Fruit fly (Drosophila melanogaster) whole organism, embryonic: Measurements from ENCODE around the gene CG9297.

Source experiments
- Adf1 ChIP-seq: fragments of 200-800 bp; sonication (Bioruptor generic); IDR thresholded peaks from 2 replicates; pipeline ENCODE4 v1.3.6; 2022; ENCODE audit warnings: missing biosample characterization, missing genetic modification characterization
- Bteb2 ChIP-seq: fragments of 200-800 bp; sonication (Bioruptor generic); optimal IDR thresholded peaks from 2 replicates; lab custom pipeline; 2016; ENCODE audit warnings: missing biosample characterization, missing genetic modification characterization
- CG1024 ChIP-seq: fragments of 200-800 bp; sonication (Bioruptor generic); IDR thresholded peaks from 2 replicates; pipeline ENCODE4 v1.3.6; 2022; ENCODE audit warnings: missing biosample characterization, missing genetic modification characterization
- CG12744 ChIP-seq: fragments of 200-800 bp; sonication (Bioruptor generic); optimal IDR thresholded peaks from 2 replicates; lab custom pipeline; 2016; ENCODE audit warnings: missing biosample characterization, missing genetic modification characterization
- CG13296 ChIP-seq: fragments of 200-800 bp; sonication (Bioruptor generic); optimal IDR thresholded peaks from 3 replicates; lab custom pipeline; 2018; ENCODE audit warnings: missing biosample characterization, mild to moderate bottlenecking, missing genetic modification characterization
- CG15011 ChIP-seq: fragments of 200-800 bp; sonication (Bioruptor generic); optimal IDR thresholded peaks from 3 replicates; lab custom pipeline; 2018; ENCODE audit warnings: missing biosample characterization, mild to moderate bottlenecking, missing genetic modification characterization
- CG2129 ChIP-seq: fragments of 200-800 bp; sonication (Bioruptor generic); IDR thresholded peaks from 2 replicates; pipeline ENCODE4 v1.3.6; 2022; ENCODE audit warnings: missing biosample characterization, missing genetic modification characterization; ENCODE audit not compliant: partially characterized antibody
- CG2678 ChIP-seq: fragments of 200-800 bp; sonication (Bioruptor generic); optimal IDR thresholded peaks from 3 replicates; lab custom pipeline; 2019; ENCODE audit warnings: missing biosample characterization, mild to moderate bottlenecking, missing genetic modification characterization, moderate library complexity
- CG3281 ChIP-seq: fragments of 200-800 bp; sonication (Bioruptor generic); optimal IDR thresholded peaks from 3 replicates; lab custom pipeline; 2017; ENCODE audit warnings: missing biosample characterization, mild to moderate bottlenecking, missing genetic modification characterization
- CG3838 ChIP-seq: fragments of 200-800 bp; sonication (Bioruptor generic); optimal IDR thresholded peaks from 3 replicates; lab custom pipeline; 2016; ENCODE audit warnings: missing biosample characterization, missing genetic modification characterization
- CG42726 ChIP-seq: fragments of 200-800 bp; sonication (Bioruptor generic); IDR thresholded peaks from 2 replicates; pipeline ENCODE4 v1.3.6; 2022; ENCODE audit warnings: missing biosample characterization, missing genetic modification characterization; ENCODE audit not compliant: partially characterized antibody
- CG7357 ChIP-seq: fragments of 200-800 bp; sonication (Bioruptor generic); IDR thresholded peaks from 3 replicates; pipeline ENCODE4 v1.3.6; 2022; ENCODE audit warnings: missing biosample characterization, missing genetic modification characterization
- CG7372 ChIP-seq: fragments of 200-800 bp; sonication (Bioruptor generic); IDR thresholded peaks from 2 replicates; pipeline ENCODE4 v1.3.6; 2022; ENCODE audit warnings: missing biosample characterization, missing genetic modification characterization
- CG8388 ChIP-seq: fragments of 200-800 bp; sonication (Bioruptor generic); optimal IDR thresholded peaks from 2 replicates; lab custom pipeline; 2019; ENCODE audit warnings: missing biosample characterization, mild to moderate bottlenecking, missing genetic modification characterization, moderate library complexity
- Dip3 ChIP-seq: fragments of 200-800 bp; sonication (Bioruptor generic); optimal IDR thresholded peaks from 3 replicates; lab custom pipeline; 2016; ENCODE audit warnings: missing biosample characterization, missing genetic modification characterization
- Fer3 ChIP-seq: fragments of 200-800 bp; sonication (Bioruptor generic); optimal IDR thresholded peaks from 2 replicates; lab custom pipeline; 2018; ENCODE audit warnings: missing biosample characterization, mild to moderate bottlenecking, missing genetic modification characterization, moderate library complexity
- Gug ChIP-seq: fragments of 200-800 bp; sonication (Bioruptor generic); IDR thresholded peaks from 4 replicates; pipeline ENCODE4 v1.3.6; 2022; ENCODE audit warnings: missing biosample characterization, missing genetic modification characterization
- HLH3B ChIP-seq: fragments of 200-800 bp; sonication (Bioruptor generic); IDR thresholded peaks from 2 replicates; pipeline ENCODE4 v1.3.6; 2022; ENCODE audit warnings: missing biosample characterization, missing genetic modification characterization
- HLH54F ChIP-seq: fragments of 200-800 bp; sonication (Bioruptor generic); optimal IDR thresholded peaks from 3 replicates; lab custom pipeline; 2016; ENCODE audit warnings: missing biosample characterization, missing genetic modification characterization
- Myb ChIP-seq: fragments of 200-800 bp; sonication (Bioruptor generic); optimal IDR thresholded peaks from 2 replicates; lab custom pipeline; 2016; ENCODE audit warnings: missing biosample characterization, missing genetic modification characterization
- Neu2 ChIP-seq: fragments of 200-800 bp; sonication (Bioruptor generic); optimal IDR thresholded peaks from 3 replicates; lab custom pipeline; 2016; ENCODE audit warnings: missing biosample characterization, missing genetic modification characterization, borderline replicate concordance
- Nf-YA ChIP-seq: fragments of 200-800 bp; sonication (Bioruptor generic); IDR thresholded peaks from 2 replicates; pipeline ENCODE4 v1.3.6; 2022; ENCODE audit warnings: missing biosample characterization, missing genetic modification characterization
- NfI ChIP-seq: fragments of 200-800 bp; sonication (Bioruptor generic); optimal IDR thresholded peaks from 3 replicates; lab custom pipeline; 2018; ENCODE audit warnings: missing biosample characterization, mild to moderate bottlenecking, missing genetic modification characterization, moderate library complexity
- Ssrp ChIP-seq: fragments of 200-800 bp; sonication (Bioruptor generic); optimal IDR thresholded peaks from 2 replicates; lab custom pipeline; 2018; ENCODE audit warnings: missing biosample characterization, mild to moderate bottlenecking, missing genetic modification characterization, moderate library complexity
- Xbp1 ChIP-seq: fragments of 200-800 bp; sonication (Bioruptor generic); optimal IDR thresholded peaks from 3 replicates; lab custom pipeline; 2016; ENCODE audit warnings: missing biosample characterization, mild to moderate bottlenecking, missing genetic modification characterization
- bbx ChIP-seq: fragments of 200-800 bp; sonication (Bioruptor generic); IDR thresholded peaks from 2 replicates; pipeline ENCODE4 v1.3.6; 2022; ENCODE audit warnings: missing biosample characterization, missing genetic modification characterization; ENCODE audit not compliant: partially characterized antibody
- br ChIP-seq: fragments of >200 bp; optimal IDR thresholded peaks from 2 replicates; lab custom pipeline; 2017
- bsh ChIP-seq, 2 experiments: fragments of 200-800 bp; sonication (Bioruptor generic); optimal IDR thresholded peaks; 2 replicates each; lab custom pipeline; 2017 to 2018; ENCODE audit warnings: mild to moderate bottlenecking in 2 of 2, missing biosample characterization in 2 of 2, missing genetic modification characterization in 2 of 2, moderate library complexity in 1 of 2
- dpn ChIP-seq, 2 experiments: fragments of 200-800 bp; sonication (Bioruptor generic); optimal IDR thresholded peaks; 3 replicates each; lab custom pipeline; 2016; ENCODE audit warnings: missing biosample characterization in 2 of 2, missing genetic modification characterization in 2 of 2
- dysf ChIP-seq: fragments of 200-800 bp; sonication (Bioruptor generic); IDR thresholded peaks from 3 replicates; pipeline ENCODE4 v1.3.6; 2022; ENCODE audit warnings: missing biosample characterization, missing genetic modification characterization
- fd96Cb ChIP-seq: fragments of 200-800 bp; sonication (Bioruptor generic); optimal IDR thresholded peaks from 2 replicates; lab custom pipeline; 2018; ENCODE audit warnings: missing biosample characterization, mild to moderate bottlenecking, missing genetic modification characterization, moderate library complexity
- gem ChIP-seq: fragments of 200-800 bp; sonication (Bioruptor generic); optimal IDR thresholded peaks from 2 replicates; lab custom pipeline; 2019; ENCODE audit warnings: missing biosample characterization, mild to moderate bottlenecking, missing genetic modification characterization, moderate library complexity
- grau ChIP-seq: fragments of 200-800 bp; optimal IDR thresholded peaks from 3 replicates; lab custom pipeline; 2019; ENCODE audit warnings: missing biosample characterization, mild to moderate bottlenecking, missing genetic modification characterization, moderate library complexity
- gro ChIP-seq: fragments of 200-800 bp; sonication (Bioruptor generic); optimal IDR thresholded peaks from 2 replicates; lab custom pipeline; 2016; ENCODE audit warnings: missing biosample characterization, missing genetic modification characterization
- gsb-n ChIP-seq: fragments of 200-800 bp; sonication (Bioruptor generic); optimal IDR thresholded peaks from 3 replicates; lab custom pipeline; 2018; ENCODE audit warnings: missing biosample characterization, mild to moderate bottlenecking, missing genetic modification characterization
- gt ChIP-seq: fragments of 200-800 bp; sonication (Bioruptor generic); IDR thresholded peaks from 2 replicates; pipeline ENCODE4 v1.3.6; 2022; ENCODE audit warnings: missing biosample characterization, missing genetic modification characterization
- ind ChIP-seq: fragments of 200-800 bp; sonication (Bioruptor generic); optimal IDR thresholded peaks from 3 replicates; lab custom pipeline; 2016; ENCODE audit warnings: missing biosample characterization, missing genetic modification characterization
- insv ChIP-seq, 2 experiments: fragments of 200-800 bp; sonication (Bioruptor generic); optimal IDR thresholded peaks; 3 replicates each; lab custom pipeline; 2016 to 2018; ENCODE audit warnings: missing biosample characterization in 2 of 2, missing genetic modification characterization in 2 of 2
- kah ChIP-seq: fragments of 200-800 bp; sonication (Bioruptor generic); optimal IDR thresholded peaks from 2 replicates; lab custom pipeline; 2018; ENCODE audit warnings: missing biosample characterization, mild to moderate bottlenecking, missing genetic modification characterization
- lab ChIP-seq: fragments of 200-800 bp; sonication (Bioruptor generic); optimal IDR thresholded peaks from 3 replicates; lab custom pipeline; 2017; ENCODE audit warnings: missing biosample characterization, missing genetic modification characterization, mild to moderate bottlenecking, moderate library complexity, missing genetic modification reagents
- nau ChIP-seq: fragments of 200-800 bp; sonication (Bioruptor generic); optimal IDR thresholded peaks from 3 replicates; lab custom pipeline; 2017; ENCODE audit warnings: missing biosample characterization, mild to moderate bottlenecking, missing genetic modification characterization, missing genetic modification reagents
- nerfin-2 ChIP-seq: fragments of 200-800 bp; sonication (Bioruptor generic); IDR thresholded peaks from 2 replicates; pipeline ENCODE4 v1.3.6; 2022; ENCODE audit warnings: missing biosample characterization, missing genetic modification characterization; ENCODE audit not compliant: partially characterized antibody
- oc ChIP-seq: fragments of 200-800 bp; sonication (Bioruptor generic); optimal IDR thresholded peaks from 2 replicates; lab custom pipeline; 2018; ENCODE audit warnings: missing biosample characterization, mild to moderate bottlenecking, missing genetic modification characterization, moderate library complexity
- org-1 ChIP-seq: fragments of 200-800 bp; sonication (Bioruptor generic); optimal IDR thresholded peaks from 2 replicates; lab custom pipeline; 2017; ENCODE audit warnings: missing biosample characterization, missing genetic modification characterization
- pum ChIP-seq: fragments of 200-800 bp; sonication (Bioruptor generic); optimal IDR thresholded peaks from 2 replicates; lab custom pipeline; 2016; ENCODE audit warnings: missing biosample characterization, missing genetic modification characterization
- salm ChIP-seq: fragments of 200-800 bp; sonication (Bioruptor generic); optimal IDR thresholded peaks from 2 replicates; lab custom pipeline; 2018; ENCODE audit warnings: missing biosample characterization, mild to moderate bottlenecking, missing genetic modification characterization
- sc ChIP-seq, 3 experiments: fragments of >200 bp in 2 of 3; fragments of 200-800 bp in 1 of 3; sonication (Bioruptor generic) in 1 of 3; optimal IDR thresholded peaks; 2 replicates in 2 of 3; 3 replicates in 1 of 3; lab custom pipeline; 2017; ENCODE audit warnings: mild to moderate bottlenecking in 1 of 3, missing biosample characterization in 1 of 3, missing genetic modification characterization in 1 of 3, missing genetic modification reagents in 1 of 3
- sim ChIP-seq: fragments of 200-800 bp; sonication (Bioruptor generic); IDR thresholded peaks from 2 replicates; pipeline ENCODE4 v1.3.6; 2022; ENCODE audit warnings: missing biosample characterization, missing genetic modification characterization
- trh ChIP-seq: fragments of 200-800 bp; sonication (Bioruptor generic); optimal IDR thresholded peaks from 2 replicates; lab custom pipeline; 2016; ENCODE audit warnings: missing biosample characterization, missing genetic modification characterization
- tup ChIP-seq: fragments of 200-800 bp; sonication (Bioruptor generic); optimal IDR thresholded peaks from 2 replicates; lab custom pipeline; 2016; ENCODE audit warnings: missing biosample characterization, mild to moderate bottlenecking, missing genetic modification characterization, moderate library complexity
- zen ChIP-seq: fragments of 200-800 bp; sonication (Bioruptor generic); optimal IDR thresholded peaks from 3 replicates; lab custom pipeline; 2018; ENCODE audit warnings: missing biosample characterization, mild to moderate bottlenecking, missing genetic modification characterization, moderate library complexity

The CG9297 gene

DNA sequence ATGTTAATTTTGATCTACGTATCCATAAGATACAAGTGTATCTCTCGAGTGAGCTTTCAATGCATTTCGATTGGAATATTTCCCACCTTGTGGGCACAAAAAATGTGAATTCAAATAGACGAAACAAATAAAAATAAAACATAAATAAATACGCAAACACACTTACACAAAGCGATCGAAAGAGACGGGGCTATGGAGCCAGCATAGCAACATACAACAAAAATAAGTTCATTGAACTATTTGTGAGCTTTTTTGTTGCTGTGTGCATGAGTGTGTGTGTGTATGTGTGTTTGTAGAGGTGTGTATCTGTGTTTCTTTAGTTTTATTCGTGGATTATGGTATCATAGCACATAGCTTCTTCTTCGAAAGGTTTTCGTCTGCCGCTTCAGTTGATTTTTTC lies 49.2 kb downstream of the CG9297 start (continued):
- no peak for TF ChIP-seq CG3838
- TF ChIP-seq CG13296 (GFP tag; lab: Kevin White, UChicago): no peak
- TF ChIP-seq br (lab: Kevin White, UChicago): no peak
- TF ChIP-seq Fer3 (tag; lab: Kevin White, UChicago): no peak
- no peak for TF ChIP-seq CG7357 (GFP tag; lab: Robert Waterston, UW)
- no peak for TF ChIP-seq Neu2 (GFP tag; lab: Kevin White, UChicago)
- no peak for TF ChIP-seq CG15011 (GFP tag; lab: Kevin White, UChicago)
- no peak for TF ChIP-seq sim (GFP tag; lab: Robert Waterston, UW)
- no peak for TF ChIP-seq Ssrp
- no peak for TF ChIP-seq gt (GFP tag; lab: Robert Waterston, UW)
- no peak for TF ChIP-seq Adf1 (GFP tag; lab: Robert Waterston, UW)
- no peak for TF ChIP-seq dpn (GFP tag; optimal IDR thresholded peaks at IDR 0.05; lab: Kevin White, UChicago)
- TF ChIP-seq pum (GFP tag; lab: Kevin White, UChicago): no peak
- no peak for TF ChIP-seq grau (tag; lab: Kevin White, UChicago)
- no peak for TF ChIP-seq HLH54F (GFP tag; lab: Kevin White, UChicago)
- TF ChIP-seq Xbp1 (GFP tag; lab: Kevin White, UChicago): no peak
- peak; percentile 35 for TF ChIP-seq salm
- peak in 1 of 2 experiments; percentile 19 for TF ChIP-seq bsh (GFP tag; optimal IDR thresholded peaks at IDR 0.05; lab: Kevin White, UChicago)
- no peak for TF ChIP-seq Myb
- TF ChIP-seq zen (tag; lab: Kevin White, UChicago): no peak
- peak; percentile 34 for TF ChIP-seq gem (tag; lab: Kevin White, UChicago)
- TF ChIP-seq insv (GFP tag; optimal IDR thresholded peaks at IDR 0.05; lab: Kevin White, UChicago): no peak
- no peak for TF ChIP-seq CG7372 (GFP tag; lab: Robert Waterston, UW)
- no peak for TF ChIP-seq CG42726 (GFP tag; lab: Robert Waterston, UW)
- TF ChIP-seq CG2129 (GFP tag; lab: Robert Waterston, UW): no peak
- peak; percentile 8 for TF ChIP-seq oc (tag; lab: Kevin White, UChicago)
- no peak for TF ChIP-seq HLH3B (GFP tag; lab: Robert Waterston, UW)
- no peak for TF ChIP-seq CG3281
- no peak for TF ChIP-seq CG1024
- no peak for TF ChIP-seq Dip3 (GFP tag; lab: Kevin White, UChicago)
- no peak for TF ChIP-seq sc (optimal IDR thresholded peaks at IDR 0.05; lab: Kevin White, UChicago)
- no peak for TF ChIP-seq sc (GFP tag; optimal IDR thresholded peaks at IDR 0.05; lab: Kevin White, UChicago)
- TF ChIP-seq Gug (GFP tag; lab: Robert Waterston, UW): no peak
- no peak for TF ChIP-seq NfI (GFP tag; lab: Kevin White, UChicago)
- TF ChIP-seq dysf: no peak
- no peak for TF ChIP-seq kah (GFP tag; lab: Kevin White, UChicago)
- no peak for TF ChIP-seq Nf-YA (GFP tag; lab: Robert Waterston, UW)
- TF ChIP-seq CG2678: peak; percentile 33
- peak; percentile 15 for TF ChIP-seq gsb-n (tag; lab: Kevin White, UChicago)
- peak; percentile 11 for TF ChIP-seq lab
- no peak for TF ChIP-seq tup (GFP tag; lab: Kevin White, UChicago)
- no peak for TF ChIP-seq org-1 (GFP tag; lab: Kevin White, UChicago)
- no peak for TF ChIP-seq nerfin-2
- peak; percentile 30 for TF ChIP-seq nau (GFP tag; lab: Kevin White, UChicago)
- TF ChIP-seq fd96Cb (tag; lab: Kevin White, UChicago): no peak
- TF ChIP-seq CG8388 (GFP tag; lab: Kevin White, UChicago): peak; percentile 4
- TF ChIP-seq ind (GFP tag; lab: Kevin White, UChicago): no peak
- no peak for TF ChIP-seq gro (GFP tag; lab: Kevin White, UChicago)
- no peak for TF ChIP-seq Bteb2 (GFP tag; lab: Kevin White, UChicago)
- TF ChIP-seq trh: no peak
- no peak for TF ChIP-seq CG12744 (GFP tag; lab: Kevin White, UChicago)
- no peak for TF ChIP-seq bbx (GFP tag; lab: Robert Waterston, UW)
